Worm (Caenorhabditis elegans): ENCODE results near the gene Y39B6A.30.

Y39B6A.30 gene

ce11 chrV:19057602-19058001 lies 43.2 kb downstream of the Y39B6A.30 start:
- no peak for TF ChIP-seq ztf-4 (tag; optimal IDR thresholded peaks at IDR 0.05)
- TF ChIP-seq mdl-1 (tag; optimal IDR thresholded peaks at IDR 0.05) = no peak
- no peak for TF ChIP-seq fkh-10 (GFP tag; optimal IDR thresholded peaks at IDR 0.05)
- TF ChIP-seq ceh-9 (tag; optimal IDR thresholded peaks at IDR 0.05) = no peak
- no peak for TF ChIP-seq nhr-23 (tag; optimal IDR thresholded peaks at IDR 0.05)
- TF ChIP-seq ceh-28 (tag; optimal IDR thresholded peaks at IDR 0.05) = no peak
- no peak for TF ChIP-seq hmg-11 (tag; optimal IDR thresholded peaks at IDR 0.05)
- no peak for TF ChIP-seq aly-2 (tag; optimal IDR thresholded peaks at IDR 0.05)

ce11 chrV:19058086-19058485 lies 43.7 kb downstream of the Y39B6A.30 start:
- TF ChIP-seq ceh-16 (tag; optimal IDR thresholded peaks at IDR 0.05) (no peak), fkh-2 (tag; optimal IDR thresholded peaks at IDR 0.05) (no peak)

DNA sequence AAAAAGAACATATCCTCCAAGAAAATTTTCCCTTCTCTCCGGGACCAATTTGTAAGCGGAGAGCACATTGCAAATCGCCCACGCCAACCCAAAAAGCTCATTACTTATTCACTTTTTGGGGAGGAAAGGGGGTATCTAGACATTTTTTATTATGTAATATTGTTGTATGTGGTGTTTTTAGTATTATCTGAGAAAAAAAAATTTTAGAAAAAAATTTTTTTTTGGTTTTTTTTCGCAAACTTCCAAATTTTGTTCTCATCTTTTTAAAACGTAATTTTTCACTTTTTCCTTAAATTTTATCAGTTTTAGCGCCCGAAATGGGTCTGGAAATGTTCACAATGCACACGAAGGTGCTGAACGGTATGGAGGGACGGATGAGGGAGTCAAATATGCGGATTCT lies 45.5 kb downstream of the Y39B6A.30 start, which contains the start of gene twk-46:
Gene twk-46 (plus strand): TSS at position 301 of the 400 bp plus-strand sequence.
- no peak for TF ChIP-seq elt-1 (tag; optimal IDR thresholded peaks at IDR 0.05)
- no peak for TF ChIP-seq ceh-28 (tag; optimal IDR thresholded peaks at IDR 0.05)
- no peak for TF ChIP-seq ztf-11 (tag; optimal IDR thresholded peaks at IDR 0.05)
- no peak for TF ChIP-seq nhr-67 (tag; optimal IDR thresholded peaks at IDR 0.05)
- TF ChIP-seq hmg-11 (tag; optimal IDR thresholded peaks at IDR 0.05) = no peak
- no peak for TF ChIP-seq ceh-9 (tag; optimal IDR thresholded peaks at IDR 0.05)
- no peak for TF ChIP-seq daf-12 (tag; optimal IDR thresholded peaks at IDR 0.05)
- TF ChIP-seq ceh-82 (tag; optimal IDR thresholded peaks at IDR 0.05) = no peak
- no peak for TF ChIP-seq nhr-77 (tag; optimal IDR thresholded peaks at IDR 0.05)
- TF ChIP-seq lsy-12 (tag; optimal IDR thresholded peaks at IDR 0.05) = no peak
- TF ChIP-seq nhr-12 (tag; optimal IDR thresholded peaks at IDR 0.05) = no peak
- no peak for TF ChIP-seq skn-1 (tag; optimal IDR thresholded peaks at IDR 0.05)
- no peak for TF ChIP-seq snpc-4 (tag; optimal IDR thresholded peaks at IDR 0.05)
- no peak for TF ChIP-seq R02D3.7 (tag; optimal IDR thresholded peaks at IDR 0.05)
- no peak for TF ChIP-seq jun-1 (tag; optimal IDR thresholded peaks at IDR 0.05)
- no peak for TF ChIP-seq elt-2 (tag; optimal IDR thresholded peaks at IDR 0.05)

ce11 chrV:19063326-19063725 lies 49.0 kb downstream of the Y39B6A.30 start:
- no peak for TF ChIP-seq pha-4 (tag; optimal IDR thresholded peaks at IDR 0.05)
- TF ChIP-seq unc-62 (GFP tag; optimal IDR thresholded peaks at IDR 0.05) = no peak
- TF ChIP-seq ceh-28 (tag; optimal IDR thresholded peaks at IDR 0.05) = peak; percentile 72
- TF ChIP-seq egl-5 (tag; optimal IDR thresholded peaks at IDR 0.05) = no peak
- TF ChIP-seq unc-39 (tag; optimal IDR thresholded peaks at IDR 0.05) = no peak

ce11 chrV:19065945-19066344 lies 51.6 kb downstream of the Y39B6A.30 start:
- peak; percentile 64 for TF ChIP-seq ceh-28 (tag; optimal IDR thresholded peaks at IDR 0.05)

DNA sequence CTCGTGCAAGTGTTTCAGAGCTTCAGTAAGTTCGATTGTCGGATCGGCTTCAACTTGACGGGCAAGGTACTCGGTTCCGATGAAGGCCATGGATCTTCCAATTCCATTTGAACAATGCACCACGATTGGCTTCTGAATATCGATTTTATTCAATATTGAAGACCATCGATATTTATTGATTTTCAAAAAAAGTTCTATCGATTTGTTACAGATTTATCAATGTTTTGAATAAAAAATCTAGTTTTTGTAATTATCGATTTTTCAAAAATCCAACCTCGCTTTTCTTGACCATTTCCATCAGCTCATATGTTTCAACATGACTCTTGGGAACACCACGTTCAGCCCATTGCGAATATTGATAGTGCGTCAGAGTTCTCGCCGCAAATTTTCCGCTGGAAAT lies 54.5 kb downstream of the Y39B6A.30 start:
- TF ChIP-seq nhr-28 (tag; optimal IDR thresholded peaks at IDR 0.05) (no peak), ceh-28 (tag; optimal IDR thresholded peaks at IDR 0.05) (peak; percentile 55), ceh-9 (tag; optimal IDR thresholded peaks at IDR 0.05) (no peak), nhr-11 (tag; optimal IDR thresholded peaks at IDR 0.05) (no peak)
